Fruit fly (Drosophila melanogaster) S2 (cell line): ENCODE measurements around the gene CG2124.

Source experiments
- CG8478 ChIP-seq: fragments of >200 bp; optimal IDR thresholded peaks from 2 replicates; lab custom pipeline; 2018
- CTCF ChIP-seq, 2 experiments: fragments of >200 bp; optimal IDR thresholded peaks; 2 replicates each; lab custom pipeline; 2018

DNA sequence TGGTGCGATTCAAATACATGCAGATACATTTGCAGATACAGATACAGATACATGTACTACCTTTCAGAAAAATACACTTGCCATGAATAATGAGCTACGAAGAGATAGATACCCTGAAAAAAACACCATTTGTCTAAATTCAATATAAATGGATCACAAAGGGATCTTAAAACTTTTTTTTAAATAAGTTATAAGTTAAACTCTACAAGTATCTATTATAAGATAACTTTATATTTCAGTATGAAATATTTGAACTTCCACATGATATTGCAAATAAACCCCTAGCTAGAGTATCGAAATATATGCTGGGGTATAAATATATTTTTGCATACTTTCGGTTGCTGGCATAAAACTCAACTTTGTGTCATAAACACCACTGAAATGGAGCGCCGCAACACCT lies 34.5 kb upstream of the CG2124 start:
- TF ChIP-seq CG8478 (lab: Kevin White, UChicago) (no peak), CTCF (optimal IDR thresholded peaks at IDR 0.05; lab: Kevin White, UChicago) (no peak)
